Fruit fly (Drosophila melanogaster) Kc167 (cell line): ENCODE measurements around the gene CG32112.

Experiments used
- psq ChIP-seq: fragments of >200 bp; optimal IDR thresholded peaks from 2 replicates; lab custom pipeline; 2017; ENCODE audit warnings: missing external identifiers
- ttk ChIP-seq: sonication (Bioruptor generic); optimal IDR thresholded peaks from 2 replicates; lab custom pipeline; 2017; ENCODE audit warnings: missing external identifiers

dm6 chr3L:12714588-12715196 lies 26.8 kb upstream of the CG32112 start:
- TF ChIP-seq ttk (lab: Kevin White, UChicago) (no peak), psq (lab: Kevin White, UChicago) (no peak)
